Fruit fly (Drosophila melanogaster) whole organism, embryonic: ENCODE data around the gene CG14423.

ENCODE experiments used
- ATbp ChIP-seq: fragments of 200-800 bp; sonication (Bioruptor generic); optimal IDR thresholded peaks from 2 replicates; lab custom pipeline; 2017; ENCODE audit warnings: missing biosample characterization, mild to moderate bottlenecking, missing genetic modification characterization, missing genetic modification reagents
- Bgb ChIP-seq: fragments of 200-800 bp; sonication (Bioruptor generic); IDR thresholded peaks from 2 replicates; pipeline ENCODE4 v1.3.6; 2022; ENCODE audit warnings: missing biosample characterization, missing genetic modification characterization; ENCODE audit not compliant: partially characterized antibody
- CG10267 ChIP-seq: fragments of 200-800 bp; sonication (Bioruptor generic); optimal IDR thresholded peaks from 2 replicates; lab custom pipeline; 2018; ENCODE audit warnings: missing biosample characterization, mild to moderate bottlenecking, missing genetic modification characterization, moderate library complexity
- CG11093 ChIP-seq: fragments of 200-800 bp; sonication (Bioruptor generic); IDR thresholded peaks from 3 replicates; pipeline ENCODE4 v1.3.6; 2022; ENCODE audit warnings: missing biosample characterization, missing genetic modification characterization
- CG12071 ChIP-seq: fragments of 200-800 bp; sonication (Bioruptor generic); optimal IDR thresholded peaks from 3 replicates; lab custom pipeline; 2018; ENCODE audit warnings: missing biosample characterization, mild to moderate bottlenecking, missing genetic modification characterization
- CG12104 ChIP-seq: fragments of 200-800 bp; sonication (Bioruptor generic); optimal IDR thresholded peaks from 3 replicates; lab custom pipeline; 2016; ENCODE audit warnings: missing biosample characterization, missing genetic modification characterization
- CG13287 ChIP-seq: fragments of 200-800 bp; sonication (Bioruptor generic); IDR thresholded peaks from 2 replicates; pipeline ENCODE4 v1.3.6; 2022; ENCODE audit warnings: missing biosample characterization, missing genetic modification characterization; ENCODE audit not compliant: partially characterized antibody
- CG14710 ChIP-seq: fragments of 200-800 bp; sonication (Bioruptor generic); optimal IDR thresholded peaks from 3 replicates; lab custom pipeline; 2019; ENCODE audit warnings: missing biosample characterization, mild to moderate bottlenecking, missing genetic modification characterization, moderate library complexity
- CG16779 ChIP-seq: fragments of 200-800 bp; sonication (Bioruptor generic); IDR thresholded peaks from 2 replicates; pipeline ENCODE4 v1.3.6; 2022; ENCODE audit warnings: missing biosample characterization, missing genetic modification characterization
- CG16813 ChIP-seq: fragments of 200-800 bp; sonication (Bioruptor generic); IDR thresholded peaks from 3 replicates; pipeline ENCODE4 v1.3.6; 2022; ENCODE audit warnings: missing biosample characterization, missing genetic modification characterization; ENCODE audit not compliant: partially characterized antibody
- CG18476 ChIP-seq: fragments of 200-800 bp; sonication (Bioruptor generic); optimal IDR thresholded peaks from 2 replicates; lab custom pipeline; 2016; ENCODE audit warnings: missing biosample characterization, mild to moderate bottlenecking, missing genetic modification characterization
- CG2129 ChIP-seq: fragments of 200-800 bp; sonication (Bioruptor generic); IDR thresholded peaks from 2 replicates; pipeline ENCODE4 v1.3.6; 2022; ENCODE audit warnings: missing biosample characterization, missing genetic modification characterization; ENCODE audit not compliant: partially characterized antibody
- CG2199 ChIP-seq: fragments of 200-800 bp; sonication (Bioruptor generic); IDR thresholded peaks from 3 replicates; pipeline ENCODE4 v1.3.6; 2022; ENCODE audit warnings: missing biosample characterization, missing genetic modification characterization
- CG32772 ChIP-seq: fragments of 200-800 bp; sonication (Bioruptor generic); IDR thresholded peaks from 2 replicates; pipeline ENCODE4 v1.3.6; 2022; ENCODE audit warnings: missing biosample characterization, missing genetic modification characterization
- CG4282 ChIP-seq: fragments of 200-800 bp; sonication (Bioruptor generic); optimal IDR thresholded peaks from 2 replicates; lab custom pipeline; 2016; ENCODE audit warnings: missing biosample characterization, missing genetic modification characterization
- CG6791 ChIP-seq: fragments of 200-800 bp; sonication (Bioruptor generic); IDR thresholded peaks from 3 replicates; pipeline ENCODE4 v1.3.6; 2022; ENCODE audit warnings: missing biosample characterization, missing genetic modification characterization; ENCODE audit not compliant: partially characterized antibody
- CTCF ChIP-seq: fragments of 200-800 bp; sonication (Bioruptor generic); optimal IDR thresholded peaks from 2 replicates; lab custom pipeline; 2017; ENCODE audit warnings: missing biosample characterization, mild to moderate bottlenecking, missing genetic modification characterization, moderate library complexity
- Dip2 ChIP-seq: fragments of 200-800 bp; sonication (Bioruptor generic); IDR thresholded peaks from 2 replicates; pipeline ENCODE4 v1.3.6; 2022; ENCODE audit warnings: missing biosample characterization, missing genetic modification characterization
- Dll ChIP-seq: fragments of 200-800 bp; sonication (Bioruptor generic); IDR thresholded peaks from 4 replicates; pipeline ENCODE4 v1.3.6; 2022; ENCODE audit warnings: missing biosample characterization, missing genetic modification characterization; ENCODE audit not compliant: partially characterized antibody
- Doc3 ChIP-seq: fragments of 200-800 bp; sonication (Bioruptor generic); IDR thresholded peaks from 3 replicates; pipeline ENCODE4 v1.3.6; 2022; ENCODE audit warnings: missing biosample characterization, missing genetic modification characterization; ENCODE audit not compliant: partially characterized antibody
- ERR ChIP-seq: fragments of 200-800 bp; sonication (Bioruptor generic); optimal IDR thresholded peaks from 2 replicates; lab custom pipeline; 2016; ENCODE audit warnings: missing biosample characterization, missing genetic modification characterization
- Ets97D ChIP-seq: fragments of 200-800 bp; sonication (Bioruptor generic); optimal IDR thresholded peaks from 3 replicates; lab custom pipeline; 2016; ENCODE audit warnings: missing biosample characterization, missing genetic modification characterization
- GATAe ChIP-seq: fragments of 200-800 bp; sonication (Bioruptor generic); conservative IDR thresholded peaks from 2 replicates; pipeline ENCODE4 v1.3.6; 2022; ENCODE audit warnings: missing biosample characterization, missing genetic modification characterization
- HLHmδ ChIP-seq: fragments of 200-800 bp; sonication (Bioruptor generic); optimal IDR thresholded peaks from 2 replicates; lab custom pipeline; 2018; ENCODE audit warnings: missing biosample characterization, mild to moderate bottlenecking, missing genetic modification characterization, moderate library complexity
- HmgZ ChIP-seq: fragments of 200-800 bp; sonication (Bioruptor generic); optimal IDR thresholded peaks from 2 replicates; lab custom pipeline; 2018; ENCODE audit warnings: missing biosample characterization, mild to moderate bottlenecking, missing genetic modification characterization
- Lpt ChIP-seq: fragments of >200 bp; optimal IDR thresholded peaks from 2 replicates; lab custom pipeline; 2018; ENCODE audit warnings: missing biosample characterization, missing genetic modification characterization
- Mes4 ChIP-seq: fragments of 200-800 bp; sonication (Bioruptor generic); optimal IDR thresholded peaks from 2 replicates; lab custom pipeline; 2016; ENCODE audit warnings: missing biosample characterization, missing genetic modification characterization
- Pdp1 ChIP-seq, 2 experiments: fragments of 200-800 bp; sonication (Bioruptor generic); optimal IDR thresholded peaks; 3 replicates each; lab custom pipeline; 2016; ENCODE audit warnings: missing biosample characterization in 2 of 2, missing genetic modification characterization in 2 of 2, mild to moderate bottlenecking in 1 of 2, moderate library complexity in 1 of 2
- Scr ChIP-seq: fragments of 200-800 bp; sonication (Bioruptor generic); IDR thresholded peaks from 2 replicates; pipeline ENCODE4 v1.3.6; 2022; ENCODE audit warnings: missing biosample characterization, missing genetic modification characterization; ENCODE audit not compliant: partially characterized antibody
- Ssrp ChIP-seq: fragments of 200-800 bp; sonication (Bioruptor generic); optimal IDR thresholded peaks from 2 replicates; lab custom pipeline; 2018; ENCODE audit warnings: missing biosample characterization, mild to moderate bottlenecking, missing genetic modification characterization, moderate library complexity
- amos ChIP-seq: fragments of 200-800 bp; sonication (Bioruptor generic); IDR thresholded peaks from 2 replicates; pipeline ENCODE4 v1.3.6; 2022; ENCODE audit warnings: missing biosample characterization, missing genetic modification characterization; ENCODE audit not compliant: partially characterized antibody
- ato ChIP-seq: fragments of 200-800 bp; sonication (Bioruptor generic); IDR thresholded peaks from 2 replicates; pipeline ENCODE4 v1.3.6; 2022; ENCODE audit warnings: missing biosample characterization, missing genetic modification characterization; ENCODE audit not compliant: partially characterized antibody
- bbx ChIP-seq: fragments of 200-800 bp; sonication (Bioruptor generic); IDR thresholded peaks from 2 replicates; pipeline ENCODE4 v1.3.6; 2022; ENCODE audit warnings: missing biosample characterization, missing genetic modification characterization; ENCODE audit not compliant: partially characterized antibody
- danr ChIP-seq: fragments of 200-800 bp; sonication (Bioruptor generic); IDR thresholded peaks from 2 replicates; pipeline ENCODE4 v1.3.6; 2022; ENCODE audit warnings: missing biosample characterization, missing genetic modification characterization
- fd3F ChIP-seq: fragments of 200-800 bp; sonication (Bioruptor generic); optimal IDR thresholded peaks from 2 replicates; lab custom pipeline; 2018; ENCODE audit warnings: missing biosample characterization, mild to moderate bottlenecking, missing genetic modification characterization, moderate library complexity
- gce ChIP-seq: fragments of 200-800 bp; sonication (Bioruptor generic); IDR thresholded peaks from 3 replicates; pipeline ENCODE4 v1.3.6; 2022; ENCODE audit warnings: missing biosample characterization, missing genetic modification characterization
- hbn ChIP-seq: fragments of 200-800 bp; sonication (Bioruptor generic); IDR thresholded peaks from 2 replicates; pipeline ENCODE4 v1.3.6; 2022; ENCODE audit warnings: missing biosample characterization, missing genetic modification characterization; ENCODE audit not compliant: partially characterized antibody
- insv ChIP-seq, 2 experiments: fragments of 200-800 bp; sonication (Bioruptor generic); optimal IDR thresholded peaks; 3 replicates each; lab custom pipeline; 2016 to 2018; ENCODE audit warnings: missing biosample characterization in 2 of 2, missing genetic modification characterization in 2 of 2
- knrl ChIP-seq: fragments of 200-800 bp; sonication (Bioruptor generic); IDR thresholded peaks from 3 replicates; pipeline ENCODE4 v1.3.6; 2022; ENCODE audit warnings: missing biosample characterization, missing genetic modification characterization; ENCODE audit not compliant: partially characterized antibody
- lab ChIP-seq: fragments of 200-800 bp; sonication (Bioruptor generic); optimal IDR thresholded peaks from 3 replicates; lab custom pipeline; 2017; ENCODE audit warnings: missing biosample characterization, missing genetic modification characterization, mild to moderate bottlenecking, moderate library complexity, missing genetic modification reagents
- pnt ChIP-seq: fragments of 200-800 bp; sonication (Bioruptor generic); optimal IDR thresholded peaks from 3 replicates; lab custom pipeline; 2016; ENCODE audit warnings: missing biosample characterization, missing genetic modification characterization
- ranshi ChIP-seq: fragments of 200-800 bp; sonication (Bioruptor generic); IDR thresholded peaks from 2 replicates; pipeline ENCODE4 v1.3.6; 2022; ENCODE audit warnings: missing biosample characterization, missing genetic modification characterization
- ro ChIP-seq: fragments of 200-800 bp; sonication (Bioruptor generic); IDR thresholded peaks from 2 replicates; pipeline ENCODE4 v1.3.6; 2022; ENCODE audit warnings: missing biosample characterization, missing genetic modification characterization
- sim ChIP-seq: fragments of 200-800 bp; sonication (Bioruptor generic); IDR thresholded peaks from 2 replicates; pipeline ENCODE4 v1.3.6; 2022; ENCODE audit warnings: missing biosample characterization, missing genetic modification characterization
- so ChIP-seq: fragments of 200-800 bp; sonication (Bioruptor generic); IDR thresholded peaks from 3 replicates; pipeline ENCODE4 v1.3.6; 2022; ENCODE audit warnings: missing biosample characterization, missing genetic modification characterization
- stwl ChIP-seq: fragments of 200-800 bp; sonication (Bioruptor generic); optimal IDR thresholded peaks from 3 replicates; lab custom pipeline; 2018; ENCODE audit warnings: missing biosample characterization, mild to moderate bottlenecking, missing genetic modification characterization, moderate library complexity
- sug ChIP-seq: fragments of 200-800 bp; optimal IDR thresholded peaks from 2 replicates; lab custom pipeline; 2019; ENCODE audit warnings: missing biosample characterization, mild to moderate bottlenecking, missing genetic modification characterization, moderate library complexity
- trem ChIP-seq: fragments of 200-800 bp; optimal IDR thresholded peaks from 3 replicates; lab custom pipeline; 2019; ENCODE audit warnings: missing biosample characterization, mild to moderate bottlenecking, missing genetic modification characterization, moderate library complexity
- wdn ChIP-seq: fragments of 200-800 bp; sonication (Bioruptor generic); IDR thresholded peaks from 2 replicates; pipeline ENCODE4 v1.3.6; 2022; ENCODE audit warnings: missing biosample characterization, missing genetic modification characterization
- zen2 ChIP-seq: fragments of 200-800 bp; sonication (Bioruptor generic); IDR thresholded peaks from 3 replicates; pipeline ENCODE4 v1.3.6; 2022; ENCODE audit warnings: missing biosample characterization, missing genetic modification characterization; ENCODE audit not compliant: partially characterized antibody

The CG14423 gene

dm6 chrX:2949114-2949513 is 3.9 kb downstream of the CG14423 start (continued):
- TF ChIP-seq HLHmδ (no peak), stwl (tag; lab: Kevin White, UChicago) (peak; percentile 77), CG16813 (GFP tag; lab: Robert Waterston, UW) (peak; percentile 76), ranshi (no peak), CG13287 (GFP tag; lab: Robert Waterston, UW) (peak; percentile 83), sim (GFP tag; lab: Robert Waterston, UW) (no peak), zen2 (GFP tag; lab: Robert Waterston, UW) (peak; percentile 54; the same call in 2 of the 3 replicates), knrl (GFP tag; lab: Robert Waterston, UW) (peak; percentile 69), fd3F (no peak), gce (GFP tag; lab: Robert Waterston, UW) (no peak), danr (GFP tag; lab: Robert Waterston, UW) (no peak), sug (peak; percentile 1), wdn (GFP tag; lab: Robert Waterston, UW) (no peak), CG12104 (GFP tag; lab: Kevin White, UChicago) (no peak), CG10267 (tag; lab: Kevin White, UChicago) (peak; percentile 7), bbx (peak; percentile 80), so (GFP tag; lab: Robert Waterston, UW) (peak; percentile 66; the same call in 2 of the 3 replicates), Doc3 (GFP tag; lab: Robert Waterston, UW) (peak; percentile 54; the same call in 2 of the 3 replicates), CG16779 (GFP tag; lab: Robert Waterston, UW) (no peak), Mes4 (GFP tag; lab: Kevin White, UChicago) (no peak), Ets97D (GFP tag; lab: Kevin White, UChicago) (peak; percentile 3), CTCF (GFP tag; lab: Kevin White, UChicago) (peak; percentile 94), CG32772 (GFP tag; lab: Robert Waterston, UW) (no peak), Dip2 (GFP tag; lab: Robert Waterston, UW) (peak; percentile 92), lab (GFP tag; lab: Kevin White, UChicago) (no peak), Pdp1 (GFP tag; optimal IDR thresholded peaks at IDR 0.05; lab: Kevin White, UChicago) (peak in 1 of 2 experiments; percentile 41), amos (GFP tag; lab: Robert Waterston, UW) (peak; percentile 82), CG11093 (no peak), CG6791 (GFP tag; lab: Robert Waterston, UW) (peak; percentile 72), pnt (GFP tag; lab: Kevin White, UChicago) (no peak), CG18476 (no peak), Scr (GFP tag; lab: Robert Waterston, UW) (peak; percentile 76), ato (GFP tag; lab: Robert Waterston, UW) (peak; percentile 30; the same call in 1 of the 2 replicates), Lpt (no peak), CG2199 (GFP tag; lab: Robert Waterston, UW) (0 out of 3 replicates have a peak, but pooled peaks have one; percentile 12), CG2129 (peak; percentile 44), Dll (GFP tag; lab: Robert Waterston, UW) (peak; percentile 73), CG4282 (GFP tag; lab: Kevin White, UChicago) (no peak), insv (GFP tag; optimal IDR thresholded peaks at IDR 0.05; lab: Kevin White, UChicago) (peak; percentile 3 to 96), HmgZ (tag; lab: Kevin White, UChicago) (peak; percentile 26), GATAe (GFP tag; lab: Robert Waterston, UW) (no peak), Bgb (GFP tag; lab: Robert Waterston, UW) (peak; percentile 72), CG12071 (GFP tag; lab: Kevin White, UChicago) (no peak), ERR (GFP tag; lab: Kevin White, UChicago) (no peak), ro (no peak), trem (tag; lab: Kevin White, UChicago) (peak; percentile 31), hbn (peak; percentile 76), ATbp (GFP tag; lab: Kevin White, UChicago) (no peak), Ssrp (tag; lab: Kevin White, UChicago) (no peak), CG14710 (tag; lab: Kevin White, UChicago) (peak; percentile 5)
